Fruit fly (Drosophila melanogaster) whole organism, embryonic: ENCODE results near the gene UbcE2H.

Experiments
- Abd-B ChIP-seq: fragments of 200-800 bp; sonication (Bioruptor generic); optimal IDR thresholded peaks from 2 replicates; lab custom pipeline; 2018; ENCODE audit warnings: missing biosample characterization, mild to moderate bottlenecking, missing genetic modification characterization, moderate library complexity
- Atf-2 ChIP-seq: fragments of 200-800 bp; sonication (Bioruptor generic); optimal IDR thresholded peaks from 2 replicates; lab custom pipeline; 2016; ENCODE audit warnings: missing biosample characterization, missing genetic modification characterization
- B-H2 ChIP-seq: fragments of 200-800 bp; sonication (Bioruptor generic); optimal IDR thresholded peaks from 2 replicates; lab custom pipeline; 2018; ENCODE audit warnings: missing biosample characterization, mild to moderate bottlenecking, missing genetic modification characterization
- Bdp1 ChIP-seq: fragments of 200-800 bp; sonication (Bioruptor generic); optimal IDR thresholded peaks from 3 replicates; lab custom pipeline; 2016; ENCODE audit warnings: missing biosample characterization, missing genetic modification characterization
- CG10366 ChIP-seq: fragments of 200-800 bp; sonication (Bioruptor generic); IDR thresholded peaks from 2 replicates; pipeline ENCODE4 v1.3.6; 2022; ENCODE audit warnings: missing biosample characterization, missing genetic modification characterization
- CG10959 ChIP-seq: fragments of 200-800 bp; sonication (Bioruptor generic); IDR thresholded peaks from 2 replicates; pipeline ENCODE4 v1.3.6; 2022; ENCODE audit warnings: missing biosample characterization, missing genetic modification characterization
- CG11398 ChIP-seq: fragments of 200-800 bp; sonication (Bioruptor generic); optimal IDR thresholded peaks from 2 replicates; lab custom pipeline; 2016; ENCODE audit warnings: missing biosample characterization, missing genetic modification characterization
- CG14860 ChIP-seq: fragments of 200-800 bp; sonication (Bioruptor generic); IDR thresholded peaks from 3 replicates; pipeline ENCODE4 v1.3.6; 2022; ENCODE audit warnings: missing biosample characterization, missing genetic modification characterization; ENCODE audit not compliant: partially characterized antibody
- CG14965 ChIP-seq: fragments of 200-800 bp; sonication (Bioruptor generic); optimal IDR thresholded peaks from 2 replicates; lab custom pipeline; 2016; ENCODE audit warnings: missing biosample characterization, missing genetic modification characterization, borderline replicate concordance
- CG17385 ChIP-seq: fragments of 200-800 bp; sonication (Bioruptor generic); optimal IDR thresholded peaks from 3 replicates; lab custom pipeline; 2018; ENCODE audit warnings: missing biosample characterization, mild to moderate bottlenecking, missing genetic modification characterization
- CG17802 ChIP-seq: fragments of 200-800 bp; sonication (Bioruptor generic); optimal IDR thresholded peaks from 2 replicates; lab custom pipeline; 2018; ENCODE audit warnings: missing biosample characterization, mild to moderate bottlenecking, missing genetic modification characterization, moderate library complexity
- CG17829 ChIP-seq: fragments of 200-800 bp; optimal IDR thresholded peaks from 2 replicates; lab custom pipeline; 2019; ENCODE audit warnings: missing biosample characterization, mild to moderate bottlenecking, missing genetic modification characterization, moderate library complexity
- CG17912 ChIP-seq: fragments of 200-800 bp; sonication (Bioruptor generic); optimal IDR thresholded peaks from 2 replicates; lab custom pipeline; 2018; ENCODE audit warnings: missing biosample characterization, mild to moderate bottlenecking, missing genetic modification characterization
- CG1792 ChIP-seq: fragments of 200-800 bp; sonication (Bioruptor generic); optimal IDR thresholded peaks from 2 replicates; lab custom pipeline; 2016; ENCODE audit warnings: missing biosample characterization, missing genetic modification characterization
- CG2875 ChIP-seq: fragments of 200-800 bp; sonication (Bioruptor generic); optimal IDR thresholded peaks from 2 replicates; lab custom pipeline; 2017; ENCODE audit warnings: missing biosample characterization, mild to moderate bottlenecking, missing genetic modification characterization, missing genetic modification reagents
- CG31365 ChIP-seq: fragments of 200-800 bp; sonication (Bioruptor generic); optimal IDR thresholded peaks from 2 replicates; lab custom pipeline; 2018; ENCODE audit warnings: missing biosample characterization, mild to moderate bottlenecking, missing genetic modification characterization
- CG6272 ChIP-seq: fragments of 200-800 bp; sonication (Bioruptor generic); IDR thresholded peaks from 2 replicates; pipeline ENCODE4 v1.3.6; 2022; ENCODE audit warnings: missing biosample characterization, missing genetic modification characterization
- CG7987 ChIP-seq: fragments of 200-800 bp; sonication (Bioruptor generic); optimal IDR thresholded peaks from 2 replicates; lab custom pipeline; 2018; ENCODE audit warnings: missing biosample characterization, mild to moderate bottlenecking, missing genetic modification characterization, moderate library complexity
- CG8478 ChIP-seq: fragments of >200 bp; optimal IDR thresholded peaks from 2 replicates; lab custom pipeline; 2018
- CG8765 ChIP-seq: fragments of 200-800 bp; sonication (Bioruptor generic); IDR thresholded peaks from 2 replicates; pipeline ENCODE4 v1.3.6; 2022; ENCODE audit warnings: missing biosample characterization, missing genetic modification characterization
- Deaf1 ChIP-seq: fragments of 200-800 bp; optimal IDR thresholded peaks from 3 replicates; lab custom pipeline; 2019; ENCODE audit warnings: missing biosample characterization, mild to moderate bottlenecking, missing genetic modification characterization, moderate library complexity
- Dfd ChIP-seq, 2 experiments: fragments of >200 bp; optimal IDR thresholded peaks; 2 replicates each; lab custom pipeline; 2017; ENCODE audit warnings: missing biosample characterization in 2 of 2, missing genetic modification characterization in 2 of 2
- Drgx ChIP-seq: fragments of 200-800 bp; sonication (Bioruptor generic); IDR thresholded peaks from 2 replicates; pipeline ENCODE4 v1.3.6; 2022; ENCODE audit warnings: missing biosample characterization, missing genetic modification characterization
- HHEX ChIP-seq: fragments of 200-800 bp; sonication (Bioruptor generic); optimal IDR thresholded peaks from 3 replicates; lab custom pipeline; 2017; ENCODE audit warnings: missing biosample characterization, mild to moderate bottlenecking, missing genetic modification characterization, missing genetic modification reagents
- HLH54F ChIP-seq: fragments of 200-800 bp; sonication (Bioruptor generic); optimal IDR thresholded peaks from 3 replicates; lab custom pipeline; 2016; ENCODE audit warnings: missing biosample characterization, missing genetic modification characterization
- HmgZ ChIP-seq: fragments of 200-800 bp; sonication (Bioruptor generic); optimal IDR thresholded peaks from 2 replicates; lab custom pipeline; 2018; ENCODE audit warnings: missing biosample characterization, mild to moderate bottlenecking, missing genetic modification characterization
- Kr ChIP-seq: fragments of 200-800 bp; sonication (Bioruptor generic); optimal IDR thresholded peaks from 2 replicates; lab custom pipeline; 2017; ENCODE audit warnings: missing biosample characterization, mild to moderate bottlenecking, missing genetic modification characterization
- Oaz ChIP-seq: fragments of 200-800 bp; sonication (Bioruptor generic); IDR thresholded peaks from 2 replicates; pipeline ENCODE4 v1.3.6; 2022; ENCODE audit warnings: missing biosample characterization, missing genetic modification characterization
- Pdp1 ChIP-seq, 2 experiments: fragments of 200-800 bp; sonication (Bioruptor generic); optimal IDR thresholded peaks; 3 replicates each; lab custom pipeline; 2016; ENCODE audit warnings: missing biosample characterization in 2 of 2, missing genetic modification characterization in 2 of 2, mild to moderate bottlenecking in 1 of 2, moderate library complexity in 1 of 2
- Ravus ChIP-seq: fragments of 200-800 bp; sonication (Bioruptor generic); IDR thresholded peaks from 2 replicates; pipeline ENCODE4 v1.3.6; 2022; ENCODE audit warnings: missing biosample characterization, missing genetic modification characterization
- Sin3A ChIP-seq: fragments of >200 bp; optimal IDR thresholded peaks from 2 replicates; lab custom pipeline; 2018
- Tbp ChIP-seq: fragments of >200 bp; optimal IDR thresholded peaks from 2 replicates; lab custom pipeline; 2018; ENCODE audit warnings: missing biosample characterization, missing genetic modification characterization
- Usf ChIP-seq: fragments of 200-800 bp; sonication (Bioruptor generic); optimal IDR thresholded peaks from 2 replicates; lab custom pipeline; 2017; ENCODE audit warnings: missing genotype, missing biosample characterization, missing genetic modification characterization
- dmrt11E ChIP-seq: fragments of 200-800 bp; sonication (Bioruptor generic); optimal IDR thresholded peaks from 3 replicates; lab custom pipeline; 2018; ENCODE audit warnings: missing biosample characterization, mild to moderate bottlenecking, missing genetic modification characterization, moderate library complexity
- dysf ChIP-seq: fragments of 200-800 bp; sonication (Bioruptor generic); IDR thresholded peaks from 3 replicates; pipeline ENCODE4 v1.3.6; 2022; ENCODE audit warnings: missing biosample characterization, missing genetic modification characterization
- gsb ChIP-seq: fragments of 200-800 bp; sonication (Bioruptor generic); IDR thresholded peaks from 2 replicates; pipeline ENCODE4 v1.3.6; 2022; ENCODE audit warnings: missing biosample characterization, missing genetic modification characterization
- gsb-n ChIP-seq: fragments of 200-800 bp; sonication (Bioruptor generic); optimal IDR thresholded peaks from 3 replicates; lab custom pipeline; 2018; ENCODE audit warnings: missing biosample characterization, mild to moderate bottlenecking, missing genetic modification characterization
- kah ChIP-seq: fragments of 200-800 bp; sonication (Bioruptor generic); optimal IDR thresholded peaks from 2 replicates; lab custom pipeline; 2018; ENCODE audit warnings: missing biosample characterization, mild to moderate bottlenecking, missing genetic modification characterization
- lilli ChIP-seq: fragments of 200-800 bp; sonication (Bioruptor generic); optimal IDR thresholded peaks from 3 replicates; lab custom pipeline; 2016; ENCODE audit warnings: missing biosample characterization, missing genetic modification characterization
- nerfin-1 ChIP-seq: fragments of 200-800 bp; sonication (Bioruptor generic); optimal IDR thresholded peaks from 3 replicates; lab custom pipeline; 2019; ENCODE audit warnings: missing biosample characterization, mild to moderate bottlenecking, missing genetic modification characterization, moderate library complexity
- repo ChIP-seq: fragments of 200-800 bp; sonication (Bioruptor generic); optimal IDR thresholded peaks from 2 replicates; lab custom pipeline; 2016; ENCODE audit warnings: missing biosample characterization, missing genetic modification characterization
- sens ChIP-seq: fragments of 200-800 bp; sonication (Bioruptor generic); peaks from one replicate; lab custom pipeline; 2016; ENCODE audit warnings: missing biosample characterization, missing genetic modification characterization
- ttk ChIP-seq: fragments of 200-800 bp; sonication (Bioruptor generic); IDR thresholded peaks from 2 replicates; pipeline ENCODE4 v2.1.2; 2022; ENCODE audit warnings: missing biosample characterization, missing genetic modification characterization
- unc-4 ChIP-seq: fragments of 200-800 bp; sonication (Bioruptor generic); IDR thresholded peaks from 2 replicates; pipeline ENCODE4 v1.3.6; 2022; ENCODE audit warnings: missing biosample characterization, missing genetic modification characterization; ENCODE audit not compliant: partially characterized antibody
- unpg ChIP-seq: fragments of 200-800 bp; sonication (Bioruptor generic); optimal IDR thresholded peaks from 3 replicates; lab custom pipeline; 2018; ENCODE audit warnings: missing biosample characterization, mild to moderate bottlenecking, missing genetic modification characterization, moderate library complexity

Gene UbcE2H

dm6 chrX:8092075-8092682, 1.7 kb downstream of the UbcE2H start (continued):
- peak; percentile 96 for TF ChIP-seq dysf (GFP tag; lab: Robert Waterston, UW)
- TF ChIP-seq B-H2 (GFP tag; lab: Kevin White, UChicago): peak; percentile 92
- TF ChIP-seq Ravus (GFP tag; lab: Robert Waterston, UW): peak; percentile 79
- peak; percentile 81 for TF ChIP-seq CG17912
- TF ChIP-seq ttk: peak; percentile 89
- TF ChIP-seq Kr (GFP tag; lab: Kevin White, UChicago): no peak
- peak; percentile 94 for TF ChIP-seq nerfin-1 (tag; lab: Kevin White, UChicago)
- peak; percentile 81 for TF ChIP-seq Deaf1 (tag; lab: Kevin White, UChicago)
- peak; percentile 90 for TF ChIP-seq CG10366 (GFP tag; lab: Robert Waterston, UW)
- TF ChIP-seq gsb-n (tag; lab: Kevin White, UChicago): peak; percentile 92
- peak; percentile 92 for TF ChIP-seq Abd-B (GFP tag; lab: Kevin White, UChicago)
- TF ChIP-seq CG17829: peak; percentile 96
- TF ChIP-seq CG14965 (GFP tag; lab: Kevin White, UChicago): no peak
- no peak for TF ChIP-seq CG8478 (lab: Kevin White, UChicago)
- peak; percentile 90 for TF ChIP-seq CG6272
- peak; percentile 40; the same call in 1 of the 2 replicates for TF ChIP-seq CG8765
- peak; percentile 79 for TF ChIP-seq CG1792 (GFP tag; lab: Kevin White, UChicago)
- TF ChIP-seq Dfd (GFP tag; optimal IDR thresholded peaks at IDR 0.05; lab: Kevin White, UChicago): no peak
- TF ChIP-seq HLH54F (GFP tag; lab: Kevin White, UChicago): peak; percentile 72
- TF ChIP-seq Pdp1 (GFP tag; optimal IDR thresholded peaks at IDR 0.05; lab: Kevin White, UChicago): peak; percentile 75 to 89
- peak; percentile 78 for TF ChIP-seq Bdp1
- TF ChIP-seq sens (GFP tag; lab: Kevin White, UChicago): peak; percentile 98
- peak; percentile 43 for TF ChIP-seq CG11398 (GFP tag; lab: Kevin White, UChicago)
- TF ChIP-seq dmrt11E (tag; lab: Kevin White, UChicago): peak; percentile 88
- peak; percentile 94 for TF ChIP-seq CG17385 (GFP tag; lab: Kevin White, UChicago)
- TF ChIP-seq gsb (GFP tag; lab: Robert Waterston, UW): peak; percentile 86
- peak; percentile 94 for TF ChIP-seq HmgZ (tag; lab: Kevin White, UChicago)
- no peak for TF ChIP-seq unc-4 (GFP tag; lab: Robert Waterston, UW)
- peak; percentile 68 for TF ChIP-seq CG31365
- TF ChIP-seq CG7987 (GFP tag; lab: Kevin White, UChicago): peak; percentile 60
- peak; percentile 75 for TF ChIP-seq Atf-2 (GFP tag; lab: Kevin White, UChicago)
- peak; percentile 89 for TF ChIP-seq CG2875 (GFP tag; lab: Kevin White, UChicago)
- TF ChIP-seq Oaz (GFP tag; lab: Robert Waterston, UW): peak; percentile 84
- no peak for TF ChIP-seq Tbp (GFP tag; lab: Kevin White, UChicago)
- TF ChIP-seq CG17802: peak; percentile 55
- peak; percentile 87 for TF ChIP-seq kah (GFP tag; lab: Kevin White, UChicago)
- TF ChIP-seq Sin3A (lab: Kevin White, UChicago): no peak
- peak; percentile 95 for TF ChIP-seq HHEX (GFP tag; lab: Kevin White, UChicago)
- peak; percentile 79 for TF ChIP-seq Usf (GFP tag; lab: Kevin White, UChicago)
- TF ChIP-seq Drgx (GFP tag; lab: Robert Waterston, UW): peak; percentile 94
- peak; percentile 89 for TF ChIP-seq lilli (GFP tag; lab: Kevin White, UChicago)
- no peak for TF ChIP-seq CG14860
- peak; percentile 94 for TF ChIP-seq unpg (GFP tag; lab: Kevin White, UChicago)
- peak; percentile 66 for TF ChIP-seq CG10959
- TF ChIP-seq repo (GFP tag; lab: Kevin White, UChicago): peak; percentile 64
